Fruit fly (Drosophila melanogaster): ENCODE measurements around the gene Cep290.

Gene Cep290

dm6 chr3L:802700-803273, 40.9 kb upstream of the Cep290 start (continued):
- TF ChIP-seq CG32006 (GFP tag; optimal IDR thresholded peaks at IDR 0.05) (peak; percentile 89), CG8119 (GFP tag; IDR thresholded peaks at IDR 0.05) (peak; percentile 95), CG6854 (GFP tag; optimal IDR thresholded peaks at IDR 0.05) (peak; percentile 97), ss (GFP tag; optimal IDR thresholded peaks at IDR 0.05) (peak; percentile 91 to 92), dac (GFP tag; optimal IDR thresholded peaks at IDR 0.05) (peak; percentile 86), fkh (GFP tag; optimal IDR thresholded peaks at IDR 0.05) (peak; percentile 34), CG9139 (GFP tag; optimal IDR thresholded peaks at IDR 0.05) (peak; percentile 84), fd59A (GFP tag; optimal IDR thresholded peaks at IDR 0.05) (peak; percentile 95), CG10669 (GFP tag; optimal IDR thresholded peaks at IDR 0.05) (peak; percentile 94), Sox102F (GFP tag; optimal IDR thresholded peaks at IDR 0.05) (peak; percentile 99), svp (GFP tag) (peak; percentile 99), CG4318 (GFP tag; optimal IDR thresholded peaks at IDR 0.05) (peak; percentile 86), Sox15 (GFP tag; optimal IDR thresholded peaks at IDR 0.05) (peak; percentile 96), CG34406 (GFP tag; optimal IDR thresholded peaks at IDR 0.05) (peak; percentile 96), Gug (GFP tag; IDR thresholded peaks at IDR 0.05) (peak; percentile 89), lz (GFP tag; optimal IDR thresholded peaks at IDR 0.05) (peak; percentile 99), CG3919 (GFP tag; optimal IDR thresholded peaks at IDR 0.05) (peak; percentile 97), CG3032 (tag; optimal IDR thresholded peaks at IDR 0.05) (peak; percentile 93), CG8632 (GFP tag; optimal IDR thresholded peaks at IDR 0.05) (peak; percentile 94), topi (GFP tag; optimal IDR thresholded peaks at IDR 0.05) (peak; percentile 98), Lpt (GFP tag; optimal IDR thresholded peaks at IDR 0.05) (peak; percentile 91)

dm6 chr3L:803951-804350, 39.8 kb upstream of the Cep290 start, which contains the start of gene CG13898:
TSS of gene CG13898 (minus strand) at chr3L:804051.
- TF ChIP-seq CG10631 (GFP tag; optimal IDR thresholded peaks at IDR 0.05) (no peak), Hr39 (GFP tag; optimal IDR thresholded peaks at IDR 0.05) (no peak), Eip78C (GFP tag) (peak; percentile 64), fkh (GFP tag; optimal IDR thresholded peaks at IDR 0.05) (no peak), CG6163 (GFP tag; IDR thresholded peaks at IDR 0.05) (no peak)

- TF ChIP-seq acj6 (GFP tag; optimal IDR thresholded peaks at IDR 0.05) (peak; percentile 52), Sox14 (GFP tag; optimal IDR thresholded peaks at IDR 0.05) (peak; percentile 42), Sox102F (GFP tag; optimal IDR thresholded peaks at IDR 0.05) (peak; percentile 65), esn (GFP tag; optimal IDR thresholded peaks at IDR 0.05) (peak; percentile 59), Hr39 (GFP tag; optimal IDR thresholded peaks at IDR 0.05) (peak; percentile 41), CG1621 (tag; optimal IDR thresholded peaks at IDR 0.05) (peak; percentile 31), ss (GFP tag; optimal IDR thresholded peaks at IDR 0.05) (peak in 1 of 2 experiments; percentile 2), net (GFP tag; optimal IDR thresholded peaks at IDR 0.05) (peak; percentile 22), CG34406 (GFP tag; optimal IDR thresholded peaks at IDR 0.05) (peak; percentile 15), CG6163 (GFP tag; IDR thresholded peaks at IDR 0.05) (peak; percentile 62; the same call in 2 of the 3 replicates), svp (GFP tag) (peak; percentile 79), Lpt (GFP tag; optimal IDR thresholded peaks at IDR 0.05) (no peak), vri (GFP tag; optimal IDR thresholded peaks at IDR 0.05) (peak; percentile 38), CG11902 (GFP tag; optimal IDR thresholded peaks at IDR 0.05) (no peak), CG11294 (GFP tag; IDR thresholded peaks at IDR 0.05) (no peak), CG10631 (GFP tag; optimal IDR thresholded peaks at IDR 0.05) (peak; percentile 29), CG8632 (GFP tag; optimal IDR thresholded peaks at IDR 0.05) (peak; percentile 18), lz (GFP tag; optimal IDR thresholded peaks at IDR 0.05) (peak; percentile 45), Sox15 (GFP tag; optimal IDR thresholded peaks at IDR 0.05) (no peak), Hr38 (GFP tag; optimal IDR thresholded peaks at IDR 0.05) (no peak), Gug (GFP tag; IDR thresholded peaks at IDR 0.05) (no peak), Ets21C (GFP tag; optimal IDR thresholded peaks at IDR 0.05) (no peak), fd85E (GFP tag; optimal IDR thresholded peaks at IDR 0.05) (no peak), Eip93F (GFP tag; optimal IDR thresholded peaks at IDR 0.05) (no peak), Hr4 (GFP tag; optimal IDR thresholded peaks at IDR 0.05) (peak; percentile 36), CG15336 (GFP tag; IDR thresholded peaks at IDR 0.05) (peak; percentile 36; the same call in 1 of the 2 replicates), cyc (GFP tag; optimal IDR thresholded peaks at IDR 0.05) (no peak), CG6808 (GFP tag; optimal IDR thresholded peaks at IDR 0.05) (peak; percentile 5), Eip75B (GFP tag; optimal IDR thresholded peaks at IDR 0.05) (peak; percentile 37), spab (GFP tag; optimal IDR thresholded peaks at IDR 0.05) (peak; percentile 23), CG6854 (GFP tag; optimal IDR thresholded peaks at IDR 0.05) (no peak), CG6276 (GFP tag; optimal IDR thresholded peaks at IDR 0.05) (no peak), CG11762 (GFP tag; optimal IDR thresholded peaks at IDR 0.05; ENCODE audit: insufficient read depth) (no peak)
Measured at dm6 chr3L:804557-805260, 39.0 kb upstream of the Cep290 start.

Measured in whole organism, prepupa.